Fruit fly (Drosophila melanogaster) whole organism, embryonic: Measurements from ENCODE around the gene Hecw.

Experiments used
- Blimp-1 ChIP-seq: fragments of 200-800 bp; sonication (Bioruptor generic); optimal IDR thresholded peaks from 3 replicates; lab custom pipeline; 2018; ENCODE audit warnings: missing biosample characterization, missing genetic modification characterization, mild to moderate bottlenecking, moderate library complexity, missing genetic modification reagents
- CG11398 ChIP-seq: fragments of 200-800 bp; sonication (Bioruptor generic); optimal IDR thresholded peaks from 2 replicates; lab custom pipeline; 2016; ENCODE audit warnings: missing biosample characterization, missing genetic modification characterization
- CG11696 ChIP-seq: fragments of 200-800 bp; sonication (Bioruptor generic); IDR thresholded peaks from 2 replicates; pipeline ENCODE4 v1.3.6; 2022; ENCODE audit warnings: missing biosample characterization, missing genetic modification characterization
- CG12071 ChIP-seq: fragments of 200-800 bp; sonication (Bioruptor generic); optimal IDR thresholded peaks from 3 replicates; lab custom pipeline; 2018; ENCODE audit warnings: missing biosample characterization, mild to moderate bottlenecking, missing genetic modification characterization
- CG13296 ChIP-seq: fragments of 200-800 bp; sonication (Bioruptor generic); optimal IDR thresholded peaks from 3 replicates; lab custom pipeline; 2018; ENCODE audit warnings: missing biosample characterization, mild to moderate bottlenecking, missing genetic modification characterization
- CG17568 ChIP-seq: fragments of 200-800 bp; sonication (Bioruptor generic); optimal IDR thresholded peaks from 2 replicates; lab custom pipeline; 2018; ENCODE audit warnings: missing biosample characterization, mild to moderate bottlenecking, missing genetic modification characterization, moderate library complexity
- CG34376 ChIP-seq: fragments of 200-800 bp; sonication (Bioruptor generic); optimal IDR thresholded peaks from 2 replicates; lab custom pipeline; 2018; ENCODE audit warnings: missing biosample characterization, mild to moderate bottlenecking, missing genetic modification characterization
- CG6813 ChIP-seq: fragments of 200-800 bp; sonication (Bioruptor generic); optimal IDR thresholded peaks from 2 replicates; lab custom pipeline; 2017; ENCODE audit warnings: missing biosample characterization, missing genetic modification characterization, mild to moderate bottlenecking, moderate library complexity, missing genetic modification reagents
- CG7987 ChIP-seq: fragments of 200-800 bp; sonication (Bioruptor generic); optimal IDR thresholded peaks from 2 replicates; lab custom pipeline; 2018; ENCODE audit warnings: missing biosample characterization, mild to moderate bottlenecking, missing genetic modification characterization, moderate library complexity
- CG9797 ChIP-seq: fragments of 200-800 bp; sonication (Bioruptor generic); optimal IDR thresholded peaks from 3 replicates; lab custom pipeline; 2018; ENCODE audit warnings: missing biosample characterization, mild to moderate bottlenecking, missing genetic modification characterization
- Eip74EF ChIP-seq, 2 experiments: fragments of 200-800 bp in 1 of 2; fragments of >200 bp in 1 of 2; sonication (Bioruptor generic) in 1 of 2; optimal IDR thresholded peaks; 2 replicates each; lab custom pipeline; 2017 to 2019; ENCODE audit warnings: missing biosample characterization in 2 of 2, missing genetic modification characterization in 2 of 2, mild to moderate bottlenecking in 1 of 2, moderate library complexity in 1 of 2
- Fer3 ChIP-seq: fragments of 200-800 bp; sonication (Bioruptor generic); optimal IDR thresholded peaks from 2 replicates; lab custom pipeline; 2018; ENCODE audit warnings: missing biosample characterization, mild to moderate bottlenecking, missing genetic modification characterization, moderate library complexity
- GATAe ChIP-seq: fragments of 200-800 bp; sonication (Bioruptor generic); conservative IDR thresholded peaks from 2 replicates; pipeline ENCODE4 v1.3.6; 2022; ENCODE audit warnings: missing biosample characterization, missing genetic modification characterization
- Gsc ChIP-seq: fragments of 200-800 bp; sonication (Bioruptor generic); IDR thresholded peaks from 2 replicates; pipeline ENCODE4 v1.3.6; 2022; ENCODE audit warnings: missing biosample characterization, missing genetic modification characterization
- Lpt ChIP-seq: fragments of >200 bp; optimal IDR thresholded peaks from 2 replicates; lab custom pipeline; 2018; ENCODE audit warnings: missing biosample characterization, missing genetic modification characterization
- Med ChIP-seq: fragments of 200-800 bp; sonication (Bioruptor generic); peaks from one replicate; lab custom pipeline; 2016; ENCODE audit warnings: missing biosample characterization, missing genetic modification characterization, mild to moderate bottlenecking, inconsistent platforms, moderate library complexity
- Meics ChIP-seq: fragments of 200-800 bp; sonication (Bioruptor generic); optimal IDR thresholded peaks from 2 replicates; lab custom pipeline; 2017; ENCODE audit warnings: missing biosample characterization, mild to moderate bottlenecking, missing genetic modification characterization
- Sox100B ChIP-seq: fragments of 200-800 bp; sonication (Bioruptor generic); optimal IDR thresholded peaks from 3 replicates; lab custom pipeline; 2018; ENCODE audit warnings: missing biosample characterization, mild to moderate bottlenecking, missing genetic modification characterization
- amos ChIP-seq: fragments of 200-800 bp; sonication (Bioruptor generic); IDR thresholded peaks from 2 replicates; pipeline ENCODE4 v1.3.6; 2022; ENCODE audit warnings: missing biosample characterization, missing genetic modification characterization; ENCODE audit not compliant: partially characterized antibody
- bigmax ChIP-seq: fragments of 200-800 bp; sonication (Bioruptor generic); optimal IDR thresholded peaks from 2 replicates; lab custom pipeline; 2018; ENCODE audit warnings: missing biosample characterization, mild to moderate bottlenecking, missing genetic modification characterization
- chinmo ChIP-seq: fragments of 200-800 bp; sonication (Bioruptor generic); IDR thresholded peaks from 4 replicates; pipeline ENCODE4 v1.3.6; 2022; ENCODE audit warnings: missing biosample characterization, missing genetic modification characterization; ENCODE audit not compliant: partially characterized antibody
- crol ChIP-seq: fragments of 200-800 bp; sonication (Bioruptor generic); IDR thresholded peaks from 2 replicates; pipeline ENCODE4 v1.3.6; 2022; ENCODE audit warnings: missing biosample characterization, missing genetic modification characterization
- crp ChIP-seq, 2 experiments: fragments of 200-800 bp; sonication (Bioruptor generic); optimal IDR thresholded peaks; 2 replicates in 1 of 2; 3 replicates in 1 of 2; lab custom pipeline; 2017; ENCODE audit warnings: missing biosample characterization in 2 of 2, missing genetic modification characterization in 2 of 2, mild to moderate bottlenecking in 1 of 2, moderate library complexity in 1 of 2
- dm ChIP-seq: fragments of 200-800 bp; sonication (Bioruptor generic); optimal IDR thresholded peaks from 3 replicates; lab custom pipeline; 2016; ENCODE audit warnings: missing biosample characterization, missing genetic modification characterization
- dysf ChIP-seq: fragments of 200-800 bp; sonication (Bioruptor generic); IDR thresholded peaks from 3 replicates; pipeline ENCODE4 v1.3.6; 2022; ENCODE audit warnings: missing biosample characterization, missing genetic modification characterization
- exex ChIP-seq: fragments of 200-800 bp; sonication (Bioruptor generic); optimal IDR thresholded peaks from 4 replicates; lab custom pipeline; 2018; ENCODE audit warnings: missing biosample characterization, mild to moderate bottlenecking, missing genetic modification characterization, moderate library complexity
- fd64A ChIP-seq: fragments of 200-800 bp; sonication (Bioruptor generic); optimal IDR thresholded peaks from 3 replicates; lab custom pipeline; 2018; ENCODE audit warnings: missing biosample characterization, mild to moderate bottlenecking, missing genetic modification characterization
- grn ChIP-seq: fragments of 200-800 bp; sonication (Bioruptor generic); optimal IDR thresholded peaks from 3 replicates; lab custom pipeline; 2017; ENCODE audit warnings: missing biosample characterization, missing genetic modification characterization
- gro ChIP-seq: fragments of 200-800 bp; sonication (Bioruptor generic); optimal IDR thresholded peaks from 2 replicates; lab custom pipeline; 2016; ENCODE audit warnings: missing biosample characterization, missing genetic modification characterization
- hb ChIP-seq: fragments of 200-800 bp; sonication (Bioruptor generic); IDR thresholded peaks from 3 replicates; pipeline ENCODE4 v1.3.6; 2022; ENCODE audit warnings: missing biosample characterization, missing genetic modification characterization; ENCODE audit not compliant: partially characterized antibody
- kay ChIP-seq: fragments of 200-800 bp; sonication (Bioruptor generic); optimal IDR thresholded peaks from 2 replicates; lab custom pipeline; 2016; ENCODE audit warnings: missing biosample characterization, missing genetic modification characterization
- lab ChIP-seq: fragments of 200-800 bp; sonication (Bioruptor generic); optimal IDR thresholded peaks from 3 replicates; lab custom pipeline; 2017; ENCODE audit warnings: missing biosample characterization, missing genetic modification characterization, mild to moderate bottlenecking, moderate library complexity, missing genetic modification reagents
- lbe ChIP-seq: fragments of 200-800 bp; sonication (Bioruptor generic); optimal IDR thresholded peaks from 2 replicates; lab custom pipeline; 2016; ENCODE audit warnings: missing biosample characterization, mild to moderate bottlenecking, missing genetic modification characterization
- mirr ChIP-seq: fragments of 200-800 bp; sonication (Bioruptor generic); optimal IDR thresholded peaks from 3 replicates; lab custom pipeline; 2018; ENCODE audit warnings: missing biosample characterization, mild to moderate bottlenecking, missing genetic modification characterization
- pfk ChIP-seq: fragments of 200-800 bp; sonication (Bioruptor generic); optimal IDR thresholded peaks from 2 replicates; lab custom pipeline; 2018; ENCODE audit warnings: missing biosample characterization, mild to moderate bottlenecking, missing genetic modification characterization, moderate library complexity
- rib ChIP-seq: fragments of 200-800 bp; sonication (Bioruptor generic); IDR thresholded peaks from 2 replicates; pipeline ENCODE4 v1.3.6; 2022; ENCODE audit warnings: missing biosample characterization, missing genetic modification characterization
- sens ChIP-seq: fragments of 200-800 bp; sonication (Bioruptor generic); peaks from one replicate; lab custom pipeline; 2016; ENCODE audit warnings: missing biosample characterization, missing genetic modification characterization
- sna ChIP-seq: fragments of 200-800 bp; sonication (Bioruptor generic); IDR thresholded peaks from 2 replicates; pipeline ENCODE4 v1.3.6; 2022; ENCODE audit warnings: missing biosample characterization, missing genetic modification characterization; ENCODE audit not compliant: partially characterized antibody
- sr ChIP-seq: fragments of 200-800 bp; sonication (Bioruptor generic); IDR thresholded peaks from 3 replicates; pipeline ENCODE4 v1.3.6; 2022; ENCODE audit warnings: missing biosample characterization, missing genetic modification characterization
- stc ChIP-seq: fragments of 200-800 bp; sonication (Bioruptor generic); IDR thresholded peaks from 2 replicates; pipeline ENCODE4 v1.3.6; 2022; ENCODE audit warnings: missing biosample characterization, missing genetic modification characterization
- sug ChIP-seq: fragments of 200-800 bp; optimal IDR thresholded peaks from 2 replicates; lab custom pipeline; 2019; ENCODE audit warnings: missing biosample characterization, mild to moderate bottlenecking, missing genetic modification characterization, moderate library complexity
- tgo ChIP-seq: fragments of 200-800 bp; sonication (Bioruptor generic); IDR thresholded peaks from 3 replicates; pipeline ENCODE4 v1.3.6; 2022; ENCODE audit warnings: missing biosample characterization, missing genetic modification characterization
- toy ChIP-seq: fragments of 200-800 bp; sonication (Bioruptor generic); IDR thresholded peaks from 2 replicates; pipeline ENCODE4 v1.3.6; 2022; ENCODE audit warnings: missing biosample characterization, missing genetic modification characterization
- vvl ChIP-seq: fragments of 200-800 bp; sonication (Bioruptor generic); IDR thresholded peaks from 2 replicates; pipeline ENCODE4 v1.3.6; 2022; ENCODE audit warnings: missing biosample characterization, missing genetic modification characterization
- zfh1 ChIP-seq: fragments of 200-800 bp; sonication (Bioruptor generic); IDR thresholded peaks from 3 replicates; pipeline ENCODE4 v1.3.6; 2022; ENCODE audit warnings: missing biosample characterization, missing genetic modification characterization

Hecw gene

DNA sequence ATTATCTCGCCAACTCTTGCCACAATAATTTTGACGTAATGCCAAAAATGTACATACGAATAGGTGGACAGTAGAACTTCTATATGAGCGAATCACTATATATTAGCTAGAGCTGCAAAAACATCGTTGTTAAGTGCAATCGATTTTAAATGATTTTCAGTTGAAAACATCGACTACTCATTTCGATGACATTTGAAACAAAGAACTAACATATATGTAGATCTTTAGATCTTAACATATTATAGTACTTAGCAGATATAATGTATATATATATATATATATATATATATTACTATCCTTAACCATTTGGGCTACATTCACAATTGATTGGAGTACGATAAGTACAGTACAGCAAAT, 32.6 kb upstream of the Hecw start, which contains the start of gene CG42395:
Gene CG42395 (minus strand): TSS at position 101 of the 357 bp plus-strand sequence.
- TF ChIP-seq Sox100B (GFP tag; lab: Kevin White, UChicago) (no peak), Meics (no peak), Fer3 (tag; lab: Kevin White, UChicago) (no peak), crp (GFP tag; optimal IDR thresholded peaks at IDR 0.05; lab: Kevin White, UChicago) (no peak), sna (GFP tag; lab: Robert Waterston, UW) (no peak), Gsc (no peak), kay (no peak)
- TF ChIP-seq, all 482 proteins: peak for 0

DNA sequence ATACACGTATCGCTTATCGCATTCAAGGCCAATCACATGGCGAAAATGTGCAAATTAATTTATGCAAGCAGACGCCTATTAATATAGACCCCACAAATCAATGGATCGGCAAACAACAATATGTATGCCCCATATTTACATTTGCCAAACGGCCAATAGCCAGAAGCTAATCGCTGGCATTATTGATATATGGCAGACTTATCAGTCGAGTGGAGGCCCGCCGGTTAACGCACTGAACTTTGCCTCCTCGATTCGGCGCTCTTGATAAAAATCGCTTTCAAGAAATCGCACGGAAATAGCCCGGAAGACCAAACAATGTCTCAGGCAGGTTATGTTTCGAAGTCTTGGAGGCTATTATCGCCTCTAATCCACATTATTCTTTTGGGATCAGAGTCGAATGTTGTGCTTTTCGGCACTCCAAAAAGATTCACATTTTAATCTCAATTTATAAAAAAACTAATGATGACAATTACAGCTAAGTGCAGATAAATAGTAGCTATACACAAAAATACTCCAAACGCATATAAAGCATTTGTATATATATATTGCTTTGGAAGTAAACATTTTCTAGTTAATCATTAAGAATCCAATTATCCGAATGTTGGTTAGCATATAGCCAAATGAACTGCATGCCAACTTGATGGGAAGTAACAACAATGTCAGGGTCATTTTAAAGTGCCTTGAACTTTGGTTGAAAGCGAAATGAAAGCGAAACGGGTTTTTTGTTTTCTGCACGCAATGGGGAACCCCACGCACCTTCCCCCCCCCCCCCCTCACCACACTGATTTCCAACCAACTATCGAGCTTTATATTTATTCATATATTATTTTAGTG, 32.0 kb upstream of the Hecw start:
- peak; percentile 34 for TF ChIP-seq lab
- no peak for TF ChIP-seq Lpt (GFP tag; lab: Kevin White, UChicago)
- 0 out of 3 replicates have a peak, but pooled peaks have one; percentile 11 for TF ChIP-seq sr (GFP tag; lab: Robert Waterston, UW)
- TF ChIP-seq CG34376: peak; percentile 88
- 0 out of 3 replicates have a peak, but pooled peaks have one; percentile 28 for TF ChIP-seq zfh1 (GFP tag; lab: Robert Waterston, UW)
- TF ChIP-seq fd64A (GFP tag; lab: Kevin White, UChicago): no peak
- TF ChIP-seq CG6813: peak; percentile 24
- peak; percentile 39 for TF ChIP-seq bigmax (GFP tag; lab: Kevin White, UChicago)
- peak; percentile 63; the same call in 1 of the 2 replicates for TF ChIP-seq CG11696 (GFP tag; lab: Robert Waterston, UW)
- no peak for TF ChIP-seq CG11398 (GFP tag; lab: Kevin White, UChicago)
- TF ChIP-seq pfk (GFP tag; lab: Kevin White, UChicago): peak; percentile 25
- TF ChIP-seq CG12071: peak; percentile 5
- TF ChIP-seq CG13296 (GFP tag; lab: Kevin White, UChicago): no peak
- no peak for TF ChIP-seq CG9797 (GFP tag; lab: Kevin White, UChicago)
- TF ChIP-seq CG17568 (GFP tag; lab: Kevin White, UChicago): no peak
- TF ChIP-seq stc (GFP tag; lab: Robert Waterston, UW): no peak
- peak; percentile 82 for TF ChIP-seq sug (tag; lab: Kevin White, UChicago)
- TF ChIP-seq dysf (GFP tag; lab: Robert Waterston, UW): no peak
- peak; percentile 44; the same call in 1 of the 2 replicates for TF ChIP-seq crol (GFP tag; lab: Robert Waterston, UW)
- 0 out of 2 replicates have a peak, but pooled peaks have one; percentile 24 for TF ChIP-seq GATAe (GFP tag; lab: Robert Waterston, UW)
- no peak for TF ChIP-seq amos
- peak; percentile 36; the same call in 1 of the 2 replicates for TF ChIP-seq vvl (GFP tag; lab: Robert Waterston, UW)
- peak; percentile 67 for TF ChIP-seq mirr (GFP tag; lab: Kevin White, UChicago)
- TF ChIP-seq grn: peak; percentile 56
- TF ChIP-seq exex (tag; lab: Kevin White, UChicago): peak; percentile 92
- TF ChIP-seq Eip74EF (GFP tag; optimal IDR thresholded peaks at IDR 0.05; lab: Kevin White, UChicago): peak in 1 of 2 experiments; percentile 47
- peak; percentile 24 for TF ChIP-seq lbe (GFP tag; lab: Kevin White, UChicago)
- peak; percentile 77 for TF ChIP-seq Med (GFP tag; lab: Kevin White, UChicago)
- TF ChIP-seq chinmo (GFP tag; lab: Robert Waterston, UW): 0 out of 4 replicates have a peak, but pooled peaks have one; percentile 27
- peak; percentile 5 for TF ChIP-seq gro (GFP tag; lab: Kevin White, UChicago)
- TF ChIP-seq rib (GFP tag; lab: Robert Waterston, UW): peak; percentile 32; the same call in 1 of the 2 replicates
- peak; percentile 5 for TF ChIP-seq CG7987
- no peak for TF ChIP-seq hb (GFP tag; lab: Robert Waterston, UW)
- TF ChIP-seq dm (GFP tag; lab: Kevin White, UChicago): no peak
- no peak for TF ChIP-seq toy (GFP tag; lab: Robert Waterston, UW)
- TF ChIP-seq sens (GFP tag; lab: Kevin White, UChicago): peak; percentile 59
- TF ChIP-seq Blimp-1: peak; percentile 75
- TF ChIP-seq tgo (GFP tag; lab: Robert Waterston, UW): no peak
